Fruit fly (Drosophila melanogaster) whole organism: Measurements from ENCODE around the gene dpr14.

Experiments
- CG8478 ChIP-seq: fragments of >200 bp; optimal IDR thresholded peaks from 2 replicates; lab custom pipeline; 2018; ENCODE audit warnings: inconsistent platforms
- Dll ChIP-seq: fragments of >200 bp; optimal IDR thresholded peaks from 2 replicates; lab custom pipeline; 2017
- EcR ChIP-seq, 2 experiments: fragments of >200 bp; optimal IDR thresholded peaks; 2 replicates each; lab custom pipeline; 2017; ENCODE audit warnings: missing biosample characterization in 2 of 2, missing genetic modification characterization in 2 of 2, missing genetic modification reagents in 2 of 2
- pan ChIP-seq: fragments of >200 bp; optimal IDR thresholded peaks from 2 replicates; lab custom pipeline; 2017
- psq ChIP-seq: fragments of >200 bp; optimal IDR thresholded peaks from 2 replicates; lab custom pipeline; 2017
- usp ChIP-seq: fragments of >200 bp; optimal IDR thresholded peaks from 2 replicates; lab custom pipeline; 2017; ENCODE audit warnings: missing biosample characterization, missing genetic modification characterization, mixed read lengths

The dpr14 gene

DNA sequence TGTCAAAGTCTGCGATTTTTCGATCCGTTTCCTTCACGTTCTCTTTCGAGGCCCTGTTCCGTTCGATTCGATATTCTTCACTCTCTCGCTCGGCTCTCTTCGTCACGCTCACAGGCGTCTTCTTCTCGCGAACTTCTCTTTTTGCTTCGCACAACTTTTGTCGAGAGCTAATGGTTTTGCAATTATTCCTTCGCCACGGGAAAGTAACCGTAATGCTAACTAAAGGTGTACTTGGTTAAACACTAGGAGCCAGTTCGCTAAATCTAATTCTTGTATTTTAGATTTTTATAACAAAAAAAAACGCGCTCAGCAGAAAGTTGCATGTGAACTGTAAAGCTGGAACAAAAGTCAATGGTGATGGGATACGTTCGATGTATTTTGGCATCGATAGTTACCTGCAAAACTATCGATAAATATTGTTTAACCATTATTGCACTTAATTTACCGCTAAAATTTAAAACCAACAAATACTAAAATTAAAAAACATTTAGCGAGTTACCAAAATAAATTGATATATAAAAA lies 23.0 kb upstream of the dpr14 start, which contains the start of gene mahe:
TSS of gene mahe (minus strand) at position 355 of the 522 bp plus-strand sequence.
- TF ChIP-seq psq (lab: Kevin White, UChicago) (no peak), CG8478 (lab: Kevin White, UChicago) (no peak), Dll (no peak), EcR (GFP tag; optimal IDR thresholded peaks at IDR 0.05; lab: Kevin White, UChicago) (no peak), usp (GFP tag; lab: Kevin White, UChicago) (no peak), pan (lab: Kevin White, UChicago) (no peak)

DNA sequence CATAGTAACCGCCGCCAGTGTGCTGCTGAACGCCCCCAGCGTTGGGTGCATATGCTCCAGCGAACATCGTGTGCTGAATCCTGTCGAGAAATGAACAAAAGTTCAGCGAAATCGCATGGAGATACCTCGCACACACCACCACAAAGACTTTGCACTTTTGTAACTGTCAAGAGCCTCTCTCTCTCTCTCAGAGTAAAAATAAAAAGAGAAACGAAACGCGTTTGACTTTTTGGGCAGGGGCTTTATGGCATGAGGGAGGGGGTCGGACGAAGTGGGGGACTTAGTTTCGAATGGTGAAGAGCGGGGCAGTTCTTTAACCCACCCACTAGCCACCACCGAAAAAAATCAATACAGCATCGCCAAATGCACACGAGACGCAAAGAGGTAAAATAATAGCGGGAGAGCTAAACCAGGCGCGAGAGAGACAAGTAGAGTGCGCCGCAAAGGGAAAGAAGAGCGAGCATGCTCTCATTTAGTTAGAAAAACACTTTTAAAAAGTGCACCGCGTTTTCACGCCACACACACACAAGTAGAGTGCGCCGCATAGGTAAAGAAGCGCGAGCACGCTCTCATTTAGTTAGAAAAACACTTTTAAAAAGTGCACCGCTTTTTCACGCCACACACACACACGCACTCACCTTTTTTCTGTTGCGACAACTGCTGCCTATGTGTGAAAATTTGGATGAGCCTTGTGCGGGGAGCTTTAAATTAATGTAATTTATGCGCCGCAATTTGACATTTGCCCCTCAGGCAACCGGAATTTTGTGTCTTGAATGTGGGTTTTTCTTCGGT lies 22.3 kb upstream of the dpr14 start:
- TF ChIP-seq Dll = peak; percentile 84
- TF ChIP-seq CG8478 (lab: Kevin White, UChicago) = peak; percentile 0
- TF ChIP-seq psq (lab: Kevin White, UChicago) = no peak
- no peak for TF ChIP-seq pan (lab: Kevin White, UChicago)

DNA sequence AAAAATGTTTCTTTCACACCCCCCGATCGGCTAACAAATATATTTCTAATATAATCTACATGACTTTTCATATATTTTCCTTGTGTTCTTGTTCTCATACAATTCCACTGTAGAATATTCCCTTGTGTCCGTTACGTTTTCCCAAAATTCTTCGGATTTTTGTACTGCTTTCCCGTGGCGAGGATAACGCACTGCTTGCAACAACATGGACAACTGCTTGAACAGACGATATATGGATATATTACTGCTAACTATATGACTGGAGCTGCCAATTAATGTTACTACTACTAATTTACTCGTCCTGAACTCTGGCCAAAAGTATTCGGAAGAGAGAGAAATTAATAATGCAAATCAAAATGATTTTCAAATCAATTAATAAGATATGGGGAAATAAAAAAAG lies 16.8 kb upstream of the dpr14 start:
- TF ChIP-seq pan (lab: Kevin White, UChicago) (no peak), usp (GFP tag; lab: Kevin White, UChicago) (no peak), Dll (no peak), psq (lab: Kevin White, UChicago) (no peak), EcR (GFP tag; optimal IDR thresholded peaks at IDR 0.05; lab: Kevin White, UChicago) (no peak), CG8478 (lab: Kevin White, UChicago) (no peak)

DNA sequence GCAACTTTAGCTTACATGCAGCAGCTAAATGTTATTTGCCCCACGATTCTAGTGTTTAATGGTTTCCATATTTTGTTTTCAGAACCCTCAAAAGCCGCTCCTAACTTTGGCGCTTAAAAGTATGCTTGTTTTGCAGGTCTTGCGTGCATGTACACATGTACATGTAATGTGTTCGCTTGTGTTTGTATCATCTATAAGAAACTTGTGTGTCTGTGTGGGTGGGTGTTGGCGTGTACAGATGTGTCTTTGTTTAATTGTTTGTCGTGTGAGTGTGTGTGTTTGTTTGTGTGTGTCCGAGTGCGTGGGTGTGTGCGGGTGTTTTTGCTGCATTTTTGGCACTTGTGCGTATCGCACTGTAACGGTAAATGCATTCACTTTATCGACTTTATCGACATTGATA lies 15.0 kb upstream of the dpr14 start:
- TF ChIP-seq usp (GFP tag; lab: Kevin White, UChicago) (no peak), pan (lab: Kevin White, UChicago) (no peak), CG8478 (lab: Kevin White, UChicago) (no peak), psq (lab: Kevin White, UChicago) (no peak), EcR (GFP tag; optimal IDR thresholded peaks at IDR 0.05; lab: Kevin White, UChicago) (no peak), Dll (no peak)

DNA sequence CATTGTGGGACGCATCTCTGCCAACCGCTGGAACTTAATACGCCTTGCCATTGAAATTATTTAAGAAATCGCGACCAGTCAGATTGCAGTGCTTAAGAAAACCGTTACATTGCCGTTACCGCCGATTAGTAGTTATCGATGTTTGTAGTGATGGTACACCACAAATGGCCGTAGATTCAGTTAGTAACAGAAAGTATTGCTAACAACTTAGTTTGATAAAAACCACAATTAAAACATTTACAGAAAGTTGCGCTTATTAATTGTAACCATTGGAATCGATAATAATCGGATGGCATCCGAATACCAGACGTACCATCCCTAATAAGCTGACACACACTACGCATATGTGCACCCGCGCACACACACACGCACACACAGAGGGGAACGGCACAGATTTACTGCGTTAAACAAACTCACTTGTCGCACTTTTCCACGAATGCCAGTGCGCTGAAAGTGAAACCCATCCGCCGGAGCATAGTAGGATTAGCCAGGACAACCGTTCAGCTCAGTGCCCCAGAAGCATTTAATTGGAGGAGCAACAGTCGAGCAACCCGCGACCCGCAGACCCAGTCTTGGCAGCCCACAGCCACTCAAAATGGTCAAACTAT lies 12.1 kb upstream of the dpr14 start, which contains the start of the genes hdm and Ykt6:
TSS of gene hdm (minus strand) at position 51 of the 608 bp plus-strand sequence.
TSS of gene Ykt6 (plus strand) at position 329 of the 608 bp plus-strand sequence.
- no peak for TF ChIP-seq pan (lab: Kevin White, UChicago)
- TF ChIP-seq psq (lab: Kevin White, UChicago) = no peak
- TF ChIP-seq CG8478 (lab: Kevin White, UChicago) = no peak
- TF ChIP-seq Dll = no peak
- TF ChIP-seq EcR (GFP tag; optimal IDR thresholded peaks at IDR 0.05; lab: Kevin White, UChicago) = no peak
- TF ChIP-seq usp (GFP tag; lab: Kevin White, UChicago) = no peak

DNA sequence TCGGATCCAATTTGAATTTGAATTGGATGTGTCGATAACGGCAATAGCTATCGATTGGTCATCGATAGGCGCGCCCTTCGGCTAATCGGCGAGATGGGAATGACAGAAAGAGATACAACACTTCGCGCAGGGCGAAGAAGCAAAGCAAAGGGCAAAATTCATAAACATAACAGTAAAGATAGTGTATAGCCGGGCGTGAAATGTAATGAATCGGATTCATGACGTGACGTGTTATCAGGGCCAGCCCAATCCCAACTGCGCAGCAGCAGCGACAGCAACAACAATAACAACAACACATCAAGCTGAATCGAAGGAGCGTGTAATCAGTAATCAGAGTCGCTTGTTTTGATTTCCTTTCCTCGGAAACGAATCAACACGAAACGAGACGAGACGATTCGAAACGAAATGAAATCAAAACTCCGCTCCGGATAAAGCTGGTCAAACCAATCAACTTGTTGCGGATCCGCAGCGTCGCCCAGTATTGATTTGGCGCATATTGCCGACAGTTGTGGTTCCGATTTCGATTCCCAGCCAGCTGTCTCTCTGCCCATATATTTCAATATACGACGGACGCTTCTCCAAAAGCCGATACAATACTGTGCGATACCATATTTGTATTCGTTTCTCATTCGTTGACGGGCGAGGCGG lies 4.0 kb upstream of the dpr14 start, which contains the start of gene snz:
TSS of gene snz (plus strand) at position 107 of the 648 bp plus-strand sequence.
- no peak for TF ChIP-seq psq (lab: Kevin White, UChicago)
- TF ChIP-seq pan (lab: Kevin White, UChicago) = no peak
- TF ChIP-seq Dll = no peak
- no peak for TF ChIP-seq CG8478 (lab: Kevin White, UChicago)
- no peak for TF ChIP-seq usp (GFP tag; lab: Kevin White, UChicago)
- no peak for TF ChIP-seq EcR (GFP tag; optimal IDR thresholded peaks at IDR 0.05; lab: Kevin White, UChicago)

DNA sequence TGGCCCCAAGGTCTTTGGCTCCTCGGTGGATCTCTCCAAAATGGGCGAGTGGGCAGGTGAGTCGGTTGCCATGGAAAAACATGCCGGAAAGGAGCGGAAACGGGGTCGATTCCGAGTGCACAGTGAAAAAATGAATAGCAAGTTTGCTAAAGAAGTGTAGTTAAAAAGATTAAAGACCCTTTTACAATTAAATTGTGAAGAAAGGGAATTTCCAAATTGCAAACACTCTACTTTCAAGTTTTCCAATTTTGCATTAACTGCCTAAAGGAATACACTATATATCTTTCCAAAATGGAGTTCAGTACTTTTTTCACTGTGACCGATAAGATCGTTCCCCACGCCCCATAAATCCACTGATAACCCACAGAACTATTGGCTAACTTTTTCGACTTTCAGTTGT lies 1.4 kb upstream of the dpr14 start:
- TF ChIP-seq CG8478 (lab: Kevin White, UChicago) (no peak), usp (GFP tag; lab: Kevin White, UChicago) (no peak), Dll (no peak), psq (lab: Kevin White, UChicago) (no peak), EcR (GFP tag; optimal IDR thresholded peaks at IDR 0.05; lab: Kevin White, UChicago) (no peak), pan (lab: Kevin White, UChicago) (no peak)

DNA sequence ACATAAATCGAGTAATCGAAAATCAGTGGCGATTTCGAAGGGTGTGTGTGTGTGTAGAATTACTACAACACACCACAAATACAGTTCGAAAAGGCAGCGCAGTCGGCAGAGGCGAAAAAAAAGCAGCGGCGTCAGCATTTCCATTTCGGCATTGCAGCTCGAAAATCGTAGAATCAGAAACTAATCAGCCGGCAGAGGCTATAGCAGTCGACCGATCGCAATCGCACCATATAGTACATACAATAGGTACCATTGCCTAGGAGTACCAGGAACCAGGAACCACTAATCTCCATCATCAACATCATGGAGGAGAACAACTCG lies 943 bp upstream of the dpr14 start:
- no peak for TF ChIP-seq Dll
- TF ChIP-seq psq (lab: Kevin White, UChicago) = no peak
- TF ChIP-seq pan (lab: Kevin White, UChicago) = no peak
- no peak for TF ChIP-seq EcR (GFP tag; optimal IDR thresholded peaks at IDR 0.05; lab: Kevin White, UChicago)
- TF ChIP-seq usp (GFP tag; lab: Kevin White, UChicago) = no peak
- no peak for TF ChIP-seq CG8478 (lab: Kevin White, UChicago)

DNA sequence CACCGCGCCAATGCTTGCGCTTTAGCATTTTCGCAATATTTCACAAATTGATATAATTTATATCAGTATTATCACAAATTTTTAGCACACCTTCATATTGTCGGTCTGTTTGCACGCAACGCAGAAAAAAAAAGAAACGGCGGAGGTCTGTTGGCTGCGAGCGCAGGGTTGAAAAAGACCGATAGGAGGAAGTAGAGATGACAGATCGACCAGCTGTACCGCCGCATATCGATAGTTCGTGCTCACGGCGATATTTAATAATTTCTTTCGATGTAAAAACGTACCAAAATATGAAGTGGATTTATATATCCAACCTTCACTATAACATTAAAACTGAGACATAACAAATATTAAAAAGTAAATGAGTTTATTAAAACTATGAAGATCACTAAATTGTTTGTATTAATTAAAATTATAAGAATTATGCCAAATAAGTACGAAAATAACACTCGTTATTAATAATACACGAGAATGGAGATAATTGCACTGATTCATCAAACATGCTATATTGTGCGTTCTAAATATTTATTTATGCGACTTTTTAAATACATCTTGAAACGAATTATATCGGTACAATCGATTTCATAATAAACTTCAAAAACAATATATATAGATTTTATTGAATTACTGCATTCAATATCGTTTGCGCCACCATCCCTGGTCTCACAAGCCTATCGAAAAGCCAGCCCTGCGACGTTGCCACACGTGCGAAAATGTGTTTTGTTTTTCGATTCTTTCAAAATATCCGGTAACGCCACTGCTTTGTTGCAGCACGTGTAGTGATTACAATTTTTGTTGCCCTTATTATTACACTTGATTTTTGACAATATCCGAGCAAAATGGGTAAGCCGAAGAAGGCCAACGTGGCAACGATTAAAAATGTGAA lies 6.7 kb downstream of the dpr14 start, which contains the start of the genes RpS6 and bys:
TSS of gene RpS6 (minus strand) at position 179 of the 886 bp plus-strand sequence.
TSS of gene bys (plus strand) at position 728 of the 886 bp plus-strand sequence.
- TF ChIP-seq pan (lab: Kevin White, UChicago) = no peak
- no peak for TF ChIP-seq Dll
- no peak for TF ChIP-seq EcR (GFP tag; optimal IDR thresholded peaks at IDR 0.05; lab: Kevin White, UChicago)
- TF ChIP-seq usp (GFP tag; lab: Kevin White, UChicago) = no peak
- TF ChIP-seq CG8478 (lab: Kevin White, UChicago) = no peak
- TF ChIP-seq psq (lab: Kevin White, UChicago) = no peak

DNA sequence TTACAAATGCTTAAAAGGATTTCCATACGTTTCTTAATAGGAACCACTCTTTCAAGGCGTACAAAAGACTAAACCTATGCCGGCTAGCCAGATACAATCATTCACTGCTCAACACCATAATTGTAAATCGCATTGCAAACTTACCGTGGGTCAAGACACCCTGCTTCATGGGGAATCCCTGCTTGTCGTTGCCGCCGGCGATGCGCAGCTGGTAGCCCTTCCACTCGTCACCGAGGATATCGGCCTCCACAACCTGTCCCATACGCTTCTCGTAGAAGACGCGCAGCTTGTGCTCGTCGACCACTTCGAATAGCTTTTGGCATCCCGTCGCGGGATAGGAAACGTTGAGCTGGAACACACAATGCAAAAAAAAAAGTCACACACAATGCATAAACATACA lies 7.4 kb downstream of the dpr14 start:
- TF ChIP-seq usp (GFP tag; lab: Kevin White, UChicago) = no peak
- no peak for TF ChIP-seq psq (lab: Kevin White, UChicago)
- TF ChIP-seq pan (lab: Kevin White, UChicago) = no peak
- TF ChIP-seq EcR (GFP tag; optimal IDR thresholded peaks at IDR 0.05; lab: Kevin White, UChicago) = no peak
- TF ChIP-seq Dll = no peak
- no peak for TF ChIP-seq CG8478 (lab: Kevin White, UChicago)
